Worm (Caenorhabditis elegans) whole organism, late embryonic: ENCODE measurements around the gene srx-86.

Experiments used
- C38D4.7 ChIP-seq: fragments of 200-800 bp; sonication (Bioruptor generic); optimal IDR thresholded peaks from 2 replicates; lab custom pipeline; 2018; ENCODE audit warnings: mild to moderate bottlenecking, missing genetic modification characterization, moderate library complexity, missing compliant biosample characterization
- K02D7.2 ChIP-seq: sonication (generic microtip); optimal IDR thresholded peaks from 2 replicates; lab custom pipeline; 2017; ENCODE audit warnings: mild to moderate bottlenecking, missing genetic modification characterization, missing compliant biosample characterization
- K09A11.1 ChIP-seq: sonication (generic microtip); optimal IDR thresholded peaks from 2 replicates; lab custom pipeline; 2017; ENCODE audit warnings: antibody characterized with exemption, mild to moderate bottlenecking, missing genetic modification characterization, missing compliant biosample characterization; ENCODE audit not compliant: insufficient read depth
- T23F11.4 ChIP-seq: fragments of 200-800 bp; sonication (Bioruptor generic); optimal IDR thresholded peaks from 2 replicates; lab custom pipeline; 2018; ENCODE audit warnings: mild to moderate bottlenecking, missing genetic modification characterization, missing compliant biosample characterization
- Y22D7AL.16 ChIP-seq: sonication (generic microtip); optimal IDR thresholded peaks from 2 replicates; lab custom pipeline; 2016; ENCODE audit warnings: missing genetic modification characterization, missing compliant biosample characterization
- ceh-19 ChIP-seq: fragments of 200-800 bp; sonication (Bioruptor generic); optimal IDR thresholded peaks from 2 replicates; lab custom pipeline; 2018; ENCODE audit warnings: mild to moderate bottlenecking, missing genetic modification characterization, missing compliant biosample characterization
- ceh-2 ChIP-seq: sonication (generic microtip); optimal IDR thresholded peaks from 2 replicates; lab custom pipeline; 2016; ENCODE audit warnings: missing genotype, missing genetic modification characterization, missing compliant biosample characterization
- ceh-30 ChIP-seq: fragments of 150-350 bp; optimal IDR thresholded peaks from 2 replicates; lab custom pipeline; 2014; ENCODE audit warnings: missing biosample characterization, missing genetic modification characterization
- ceh-31 ChIP-seq: sonication (generic microtip); optimal IDR thresholded peaks from 2 replicates; lab custom pipeline; 2016; ENCODE audit warnings: missing genetic modification characterization, missing compliant biosample characterization
- ceh-9 ChIP-seq: sonication (generic microtip); optimal IDR thresholded peaks from 2 replicates; lab custom pipeline; 2016; ENCODE audit warnings: mild to moderate bottlenecking, missing genetic modification characterization, inconsistent platforms, missing compliant biosample characterization
- elt-2 ChIP-seq: sonication (generic microtip); optimal IDR thresholded peaks from 2 replicates; lab custom pipeline; 2016; ENCODE audit warnings: missing genetic modification reagents, missing genetic modification characterization, missing compliant biosample characterization
- elt-4 ChIP-seq: sonication (generic microtip); optimal IDR thresholded peaks from 2 replicates; lab custom pipeline; 2016; ENCODE audit warnings: missing genetic modification characterization, missing compliant biosample characterization
- ets-4 ChIP-seq: sonication (generic microtip); optimal IDR thresholded peaks from 2 replicates; lab custom pipeline; 2016; ENCODE audit warnings: missing genetic modification characterization, missing compliant biosample characterization
- hlh-13 ChIP-seq: fragments of 200-800 bp; sonication (Bioruptor generic); optimal IDR thresholded peaks from 2 replicates; lab custom pipeline; 2018; ENCODE audit warnings: mild to moderate bottlenecking, missing genetic modification characterization, missing compliant biosample characterization
- hlh-15 ChIP-seq: sonication (generic microtip); optimal IDR thresholded peaks from 2 replicates; lab custom pipeline; 2016; ENCODE audit warnings: missing genetic modification characterization, missing compliant biosample characterization
- lim-6 ChIP-seq: sonication (generic microtip); optimal IDR thresholded peaks from 2 replicates; lab custom pipeline; 2016; ENCODE audit warnings: missing genetic modification characterization, missing compliant biosample characterization
- mec-3 ChIP-seq: sonication (generic microtip); optimal IDR thresholded peaks from 2 replicates; lab custom pipeline; 2016; ENCODE audit warnings: borderline replicate concordance, missing genetic modification characterization, missing compliant biosample characterization
- nhr-11 ChIP-seq: fragments of 150-350 bp; optimal IDR thresholded peaks from 2 replicates; lab custom pipeline; 2014; ENCODE audit warnings: missing biosample characterization, missing genetic modification characterization
- npax-4 ChIP-seq: sonication (generic microtip); optimal IDR thresholded peaks from 2 replicates; lab custom pipeline; 2016; ENCODE audit warnings: missing genetic modification characterization, missing compliant biosample characterization
- odd-2 ChIP-seq: sonication (generic microtip); optimal IDR thresholded peaks from 2 replicates; lab custom pipeline; 2017; ENCODE audit warnings: antibody characterized with exemption, mild to moderate bottlenecking, missing genetic modification characterization, missing compliant biosample characterization
- pag-3 ChIP-seq: sonication (generic microtip); optimal IDR thresholded peaks from 2 replicates; lab custom pipeline; 2016; ENCODE audit warnings: missing compliant biosample characterization, missing genetic modification characterization, borderline replicate concordance
- pat-9 ChIP-seq: fragments of 200-800 bp; sonication (Bioruptor generic); optimal IDR thresholded peaks from 2 replicates; lab custom pipeline; 2018; ENCODE audit warnings: mild to moderate bottlenecking, missing genetic modification characterization, moderate library complexity, missing compliant biosample characterization
- pqm-1 ChIP-seq: sonication (generic microtip); optimal IDR thresholded peaks from 2 replicates; lab custom pipeline; 2016; ENCODE audit warnings: missing genetic modification characterization, missing compliant biosample characterization
- rnt-1 ChIP-seq: sonication (generic microtip); optimal IDR thresholded peaks from 2 replicates; lab custom pipeline; 2016; ENCODE audit warnings: missing genetic modification characterization, missing compliant biosample characterization
- sox-4 ChIP-seq: sonication (generic microtip); optimal IDR thresholded peaks from 2 replicates; lab custom pipeline; 2017; ENCODE audit warnings: mild to moderate bottlenecking, missing genetic modification characterization, inconsistent platforms, missing compliant biosample characterization
- syd-9 ChIP-seq: sonication (generic microtip); optimal IDR thresholded peaks from 2 replicates; lab custom pipeline; 2016; ENCODE audit warnings: mild to moderate bottlenecking, missing genetic modification characterization, moderate library complexity, missing compliant biosample characterization
- ttx-3 ChIP-seq: sonication (generic microtip); optimal IDR thresholded peaks from 2 replicates; lab custom pipeline; 2016; ENCODE audit warnings: missing genetic modification reagents, missing genetic modification characterization, missing compliant biosample characterization
- unc-55 ChIP-seq: sonication (generic microtip); optimal IDR thresholded peaks from 2 replicates; lab custom pipeline; 2017; ENCODE audit warnings: missing biosample characterization, missing genetic modification reagents, missing genetic modification characterization
- unc-86 ChIP-seq: sonication (generic microtip); optimal IDR thresholded peaks from 2 replicates; lab custom pipeline; 2016; ENCODE audit warnings: missing genetic modification characterization, missing compliant biosample characterization
- zip-5 ChIP-seq: sonication (generic microtip); optimal IDR thresholded peaks from 2 replicates; lab custom pipeline; 2016; ENCODE audit warnings: missing genetic modification characterization, missing compliant biosample characterization
- ztf-16 ChIP-seq: sonication (generic microtip); optimal IDR thresholded peaks from 2 replicates; lab custom pipeline; 2017; ENCODE audit warnings: missing genetic modification characterization, missing compliant biosample characterization

The srx-86 gene

DNA sequence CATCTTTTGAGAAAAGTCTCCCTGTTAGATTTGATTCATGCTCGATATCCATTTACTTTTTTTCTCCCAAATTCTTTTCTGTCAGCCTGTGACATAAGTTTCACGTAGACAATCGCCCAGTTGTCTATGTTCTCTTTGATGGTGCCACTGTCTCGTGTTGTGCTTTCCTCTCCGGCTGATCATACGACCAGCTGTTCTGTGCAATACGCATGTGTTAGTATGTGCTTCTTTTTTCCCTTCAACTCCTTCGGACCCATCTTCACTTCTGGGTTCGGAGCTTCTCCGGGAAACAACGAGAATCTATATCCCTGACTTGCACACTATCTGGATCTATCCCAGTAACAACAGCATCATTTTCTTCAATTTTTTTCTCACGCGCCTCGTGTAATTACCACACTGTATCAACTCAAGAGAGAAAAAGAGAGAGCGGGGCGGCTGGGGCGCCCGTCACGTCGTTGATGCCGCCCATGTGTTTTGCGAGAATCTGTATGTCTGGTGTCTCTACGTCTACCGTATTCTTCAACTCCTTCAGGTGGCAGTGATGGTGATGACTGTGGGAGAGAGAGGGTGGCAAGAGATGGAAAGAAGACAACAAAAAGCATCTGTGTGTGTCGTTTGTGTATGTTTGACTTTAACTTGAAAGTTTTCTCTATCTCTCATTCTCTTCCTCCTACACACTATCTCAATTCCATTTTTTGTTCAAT, 30.8 kb upstream of the srx-86 start (continued):
- no peak for TF ChIP-seq pag-3 (tag; lab: Kevin White, UChicago)
- TF ChIP-seq T23F11.4 (GFP tag; lab: Kevin White, UChicago) = peak; percentile 18
- TF ChIP-seq, all 69 proteins: peak for 14

DNA sequence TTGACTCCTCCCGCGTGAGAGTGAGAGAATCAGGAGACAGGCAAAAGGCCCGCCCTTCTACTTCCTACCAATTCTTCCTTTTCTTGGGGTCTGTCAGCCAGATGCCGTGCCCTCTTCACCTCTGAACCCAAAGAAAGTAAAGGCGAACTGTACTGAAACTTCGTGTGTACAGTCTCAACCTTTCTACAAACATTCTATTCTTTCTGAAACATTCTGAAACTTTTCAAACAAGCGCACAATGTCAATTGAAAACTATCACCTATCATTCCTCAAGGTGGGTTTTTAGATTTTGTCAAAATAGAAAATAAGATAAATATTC, 30.2 kb upstream of the srx-86 start:
- TF ChIP-seq ets-4 (tag; lab: Kevin White, UChicago) = no peak
- no peak for TF ChIP-seq unc-55 (GFP tag; lab: Kevin White, UChicago)
- TF ChIP-seq unc-86 = no peak
- TF ChIP-seq sox-4 (tag; lab: Kevin White, UChicago) = no peak
- TF ChIP-seq lim-6 (tag; lab: Kevin White, UChicago) = no peak
- no peak for TF ChIP-seq K02D7.2 (tag; lab: Kevin White, UChicago)
- no peak for TF ChIP-seq ztf-16 (tag; lab: Kevin White, UChicago)
- TF ChIP-seq, all 69 proteins: peak for 0

ce11 chrV:11532964-11533363, 29.8 kb upstream of the srx-86 start:
- TF ChIP-seq pqm-1 = no peak
- TF ChIP-seq unc-86 = no peak
- TF ChIP-seq T23F11.4 (GFP tag; lab: Kevin White, UChicago) = no peak
- TF ChIP-seq syd-9 (tag; lab: Kevin White, UChicago) = no peak
- no peak for TF ChIP-seq C38D4.7 (GFP tag; lab: Kevin White, UChicago)
- TF ChIP-seq pat-9 (tag; lab: Kevin White, UChicago) = no peak
- TF ChIP-seq elt-4 (tag; lab: Kevin White, UChicago) = no peak
- no peak for TF ChIP-seq mec-3
- TF ChIP-seq ceh-19 (GFP tag; lab: Kevin White, UChicago) = no peak
- TF ChIP-seq npax-4 (tag; lab: Kevin White, UChicago) = no peak
- TF ChIP-seq ttx-3 (tag; lab: Kevin White, UChicago) = no peak
- TF ChIP-seq zip-5 (tag; lab: Kevin White, UChicago) = no peak
- TF ChIP-seq K02D7.2 (tag; lab: Kevin White, UChicago) = no peak
- TF ChIP-seq ceh-30 (tag; lab: Kevin White, UChicago) = no peak
- no peak for TF ChIP-seq K09A11.1 (tag; lab: Kevin White, UChicago)
- no peak for TF ChIP-seq rnt-1 (tag; lab: Kevin White, UChicago)

DNA sequence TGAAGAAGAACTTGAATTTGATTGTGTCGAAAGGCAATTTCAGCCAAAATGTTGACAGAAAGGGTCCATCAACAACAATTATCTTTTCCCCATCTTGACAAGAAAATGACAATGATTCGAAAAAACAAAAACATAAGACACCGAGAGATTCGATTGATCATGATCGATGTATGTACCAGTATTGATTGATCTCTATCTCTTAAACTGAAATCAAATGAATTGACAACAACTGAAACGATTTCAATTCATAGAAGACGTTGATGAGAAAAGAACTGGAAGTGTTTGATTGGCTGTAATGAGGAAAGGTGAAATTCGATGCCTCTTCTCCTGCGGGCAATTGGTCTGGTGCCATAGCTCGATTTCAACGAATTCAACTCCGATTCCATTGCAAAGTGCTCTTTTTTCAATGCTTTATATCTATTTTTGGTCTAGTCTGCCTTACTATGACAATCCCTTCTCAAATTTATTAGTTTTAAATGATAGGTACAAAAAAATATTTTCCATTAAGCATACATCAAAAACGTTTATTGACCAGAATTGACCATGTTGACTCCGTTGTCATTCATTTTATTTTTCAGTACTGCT, 29.3 kb upstream of the srx-86 start:
- no peak for TF ChIP-seq odd-2 (tag; lab: Kevin White, UChicago)
- no peak for TF ChIP-seq nhr-11 (tag; lab: Kevin White, UChicago)
- TF ChIP-seq hlh-15 = no peak
- no peak for TF ChIP-seq K09A11.1 (tag; lab: Kevin White, UChicago)
- TF ChIP-seq Y22D7AL.16 (tag; lab: Kevin White, UChicago) = no peak
- TF ChIP-seq ceh-2 (tag; lab: Kevin White, UChicago) = no peak
- no peak for TF ChIP-seq pat-9 (tag; lab: Kevin White, UChicago)
- no peak for TF ChIP-seq elt-4 (tag; lab: Kevin White, UChicago)
- TF ChIP-seq ceh-31 (tag; lab: Kevin White, UChicago) = no peak
- no peak for TF ChIP-seq rnt-1 (tag; lab: Kevin White, UChicago)
- no peak for TF ChIP-seq hlh-13 (GFP tag; lab: Kevin White, UChicago)
- TF ChIP-seq, all 69 proteins: peak for 0

- no peak for TF ChIP-seq ceh-9
- TF ChIP-seq elt-2 (tag; lab: Kevin White, UChicago) = peak; percentile 67
- TF ChIP-seq, all 69 proteins: peak for 1
These were observed 28.1 kb upstream of the srx-86 start for ce11 chrV:11534495-11535189.
